Fruit fly (Drosophila melanogaster) whole organism, embryonic: ENCODE results near the gene CG3165.
A peak's percentile ranks its signal among the peaks of the same experiment; 100 is the strongest.

ENCODE experiments used
- ATbp ChIP-seq: fragments of 200-800 bp; sonication (Bioruptor generic); optimal IDR thresholded peaks from 2 replicates; lab custom pipeline; 2017; ENCODE audit warnings: missing biosample characterization, mild to moderate bottlenecking, missing genetic modification characterization, missing genetic modification reagents
- Bgb ChIP-seq: fragments of 200-800 bp; sonication (Bioruptor generic); IDR thresholded peaks from 2 replicates; pipeline ENCODE4 v1.3.6; 2022; ENCODE audit warnings: missing biosample characterization, missing genetic modification characterization; ENCODE audit not compliant: partially characterized antibody
- CG10209 ChIP-seq: fragments of 200-800 bp; sonication (Bioruptor generic); optimal IDR thresholded peaks from 3 replicates; lab custom pipeline; 2017; ENCODE audit warnings: missing biosample characterization, mild to moderate bottlenecking, missing genetic modification characterization, missing genetic modification reagents
- CG10462 ChIP-seq: fragments of 200-800 bp; sonication (Bioruptor generic); optimal IDR thresholded peaks from 2 replicates; lab custom pipeline; 2016; ENCODE audit warnings: missing biosample characterization, missing genetic modification characterization
- CG11504 ChIP-seq: fragments of 200-800 bp; sonication (Bioruptor generic); optimal IDR thresholded peaks from 3 replicates; lab custom pipeline; 2019; ENCODE audit warnings: missing biosample characterization, mild to moderate bottlenecking, missing genetic modification characterization, moderate library complexity
- CG1647 ChIP-seq: fragments of 200-800 bp; sonication (Bioruptor generic); optimal IDR thresholded peaks from 3 replicates; lab custom pipeline; 2016; ENCODE audit warnings: missing biosample characterization, missing genetic modification characterization
- CG16813 ChIP-seq: fragments of 200-800 bp; sonication (Bioruptor generic); IDR thresholded peaks from 3 replicates; pipeline ENCODE4 v1.3.6; 2022; ENCODE audit warnings: missing biosample characterization, missing genetic modification characterization; ENCODE audit not compliant: partially characterized antibody
- CG17361 ChIP-seq: fragments of 200-800 bp; sonication (Bioruptor generic); IDR thresholded peaks from 3 replicates; pipeline ENCODE4 v1.3.6; 2022; ENCODE audit warnings: missing biosample characterization, missing genetic modification characterization
- CG17829 ChIP-seq: fragments of 200-800 bp; optimal IDR thresholded peaks from 2 replicates; lab custom pipeline; 2019; ENCODE audit warnings: missing biosample characterization, mild to moderate bottlenecking, missing genetic modification characterization, moderate library complexity
- CG18262 ChIP-seq: fragments of 200-800 bp; optimal IDR thresholded peaks from 3 replicates; lab custom pipeline; 2019; ENCODE audit warnings: missing biosample characterization, mild to moderate bottlenecking, missing genetic modification characterization, moderate library complexity
- CG2116 ChIP-seq: fragments of 200-800 bp; sonication (Bioruptor generic); optimal IDR thresholded peaks from 3 replicates; lab custom pipeline; 2018; ENCODE audit warnings: missing biosample characterization, mild to moderate bottlenecking, missing genetic modification characterization
- CG2129 ChIP-seq: fragments of 200-800 bp; sonication (Bioruptor generic); IDR thresholded peaks from 2 replicates; pipeline ENCODE4 v1.3.6; 2022; ENCODE audit warnings: missing biosample characterization, missing genetic modification characterization; ENCODE audit not compliant: partially characterized antibody
- CG30020 ChIP-seq: fragments of 200-800 bp; optimal IDR thresholded peaks from 2 replicates; lab custom pipeline; 2019; ENCODE audit warnings: missing biosample characterization, mild to moderate bottlenecking, missing genetic modification characterization, moderate library complexity
- CG31441 ChIP-seq: fragments of 200-800 bp; sonication (Bioruptor generic); IDR thresholded peaks from 2 replicates; pipeline ENCODE4 v1.3.6; 2022; ENCODE audit warnings: missing biosample characterization, missing genetic modification characterization
- CG3163 ChIP-seq: fragments of 200-800 bp; sonication (Bioruptor generic); optimal IDR thresholded peaks from 3 replicates; lab custom pipeline; 2016; ENCODE audit warnings: missing biosample characterization, missing genetic modification characterization
- CG3838 ChIP-seq: fragments of 200-800 bp; sonication (Bioruptor generic); optimal IDR thresholded peaks from 3 replicates; lab custom pipeline; 2016; ENCODE audit warnings: missing biosample characterization, missing genetic modification characterization
- CG4707 ChIP-seq: fragments of 200-800 bp; sonication (Bioruptor generic); optimal IDR thresholded peaks from 2 replicates; lab custom pipeline; 2018; ENCODE audit warnings: missing biosample characterization, mild to moderate bottlenecking, missing genetic modification characterization, moderate library complexity
- CG6654 ChIP-seq: fragments of 200-800 bp; sonication (Bioruptor generic); optimal IDR thresholded peaks from 2 replicates; lab custom pipeline; 2017; ENCODE audit warnings: missing biosample characterization, mild to moderate bottlenecking, missing genetic modification characterization
- CG7786 ChIP-seq: fragments of 200-800 bp; sonication (Bioruptor generic); optimal IDR thresholded peaks from 2 replicates; lab custom pipeline; 2016; ENCODE audit warnings: missing biosample characterization, missing genetic modification characterization
- CG7963 ChIP-seq: fragments of 200-800 bp; sonication (Bioruptor generic); IDR thresholded peaks from 3 replicates; pipeline ENCODE4 v1.3.6; 2022; ENCODE audit warnings: missing biosample characterization, missing genetic modification characterization; ENCODE audit not compliant: partially characterized antibody
- CG8765 ChIP-seq: fragments of 200-800 bp; sonication (Bioruptor generic); IDR thresholded peaks from 2 replicates; pipeline ENCODE4 v1.3.6; 2022; ENCODE audit warnings: missing biosample characterization, missing genetic modification characterization
- CG8924 ChIP-seq: fragments of 200-800 bp; optimal IDR thresholded peaks from 3 replicates; lab custom pipeline; 2019; ENCODE audit warnings: missing biosample characterization, mild to moderate bottlenecking, missing genetic modification characterization, moderate library complexity
- D ChIP-seq, 2 experiments: fragments of 200-800 bp in 1 of 2; fragments of >200 bp in 1 of 2; sonication (Bioruptor generic) in 1 of 2; optimal IDR thresholded peaks; 2 replicates in 1 of 2; 3 replicates in 1 of 2; lab custom pipeline; 2017; ENCODE audit warnings: mild to moderate bottlenecking in 1 of 2, missing biosample characterization in 1 of 2, missing genetic modification characterization in 1 of 2, missing genetic modification reagents in 1 of 2
- Dfd ChIP-seq, 2 experiments: fragments of >200 bp; optimal IDR thresholded peaks; 2 replicates each; lab custom pipeline; 2017; ENCODE audit warnings: missing biosample characterization in 2 of 2, missing genetic modification characterization in 2 of 2
- Dp ChIP-seq: fragments of 200-800 bp; sonication (Bioruptor generic); optimal IDR thresholded peaks from 2 replicates; lab custom pipeline; 2018; ENCODE audit warnings: missing biosample characterization, mild to moderate bottlenecking, missing genetic modification characterization, moderate library complexity
- E2f1 ChIP-seq: fragments of 200-800 bp; sonication (Bioruptor generic); IDR thresholded peaks from 2 replicates; pipeline ENCODE4 v1.3.6; 2022; ENCODE audit warnings: missing biosample characterization, missing genetic modification characterization
- E2f2 ChIP-seq: fragments of 200-800 bp; sonication (Bioruptor generic); IDR thresholded peaks from 2 replicates; pipeline ENCODE4 v1.3.6; 2022; ENCODE audit warnings: missing biosample characterization, missing genetic modification characterization
- ERR ChIP-seq: fragments of 200-800 bp; sonication (Bioruptor generic); optimal IDR thresholded peaks from 2 replicates; lab custom pipeline; 2016; ENCODE audit warnings: missing biosample characterization, missing genetic modification characterization
- GATAe ChIP-seq: fragments of 200-800 bp; sonication (Bioruptor generic); conservative IDR thresholded peaks from 2 replicates; pipeline ENCODE4 v1.3.6; 2022; ENCODE audit warnings: missing biosample characterization, missing genetic modification characterization
- HLH4C ChIP-seq: fragments of 200-800 bp; sonication (Bioruptor generic); IDR thresholded peaks from 3 replicates; pipeline ENCODE4 v1.3.6; 2022; ENCODE audit warnings: missing biosample characterization, missing genetic modification characterization; ENCODE audit not compliant: partially characterized antibody
- MBD-R2 ChIP-seq: fragments of 200-800 bp; sonication (Bioruptor generic); IDR thresholded peaks from 2 replicates; pipeline ENCODE4 v1.3.6; 2022; ENCODE audit warnings: missing biosample characterization, missing genetic modification characterization
- MTF-1 ChIP-seq: fragments of 200-800 bp; sonication (Bioruptor generic); optimal IDR thresholded peaks from 2 replicates; lab custom pipeline; 2018; ENCODE audit warnings: missing biosample characterization, mild to moderate bottlenecking, missing genetic modification characterization, borderline replicate concordance
- NK7.1 ChIP-seq: fragments of 200-800 bp; sonication (Bioruptor generic); optimal IDR thresholded peaks from 3 replicates; lab custom pipeline; 2016; ENCODE audit warnings: missing biosample characterization, missing genetic modification characterization
- Scr ChIP-seq: fragments of 200-800 bp; sonication (Bioruptor generic); IDR thresholded peaks from 2 replicates; pipeline ENCODE4 v1.3.6; 2022; ENCODE audit warnings: missing biosample characterization, missing genetic modification characterization; ENCODE audit not compliant: partially characterized antibody
- bbx ChIP-seq: fragments of 200-800 bp; sonication (Bioruptor generic); IDR thresholded peaks from 2 replicates; pipeline ENCODE4 v1.3.6; 2022; ENCODE audit warnings: missing biosample characterization, missing genetic modification characterization; ENCODE audit not compliant: partially characterized antibody
- corto ChIP-seq: fragments of 200-800 bp; sonication (Bioruptor generic); optimal IDR thresholded peaks from 2 replicates; lab custom pipeline; 2016; ENCODE audit warnings: missing biosample characterization, mild to moderate bottlenecking, missing genetic modification characterization, moderate library complexity
- dmrt11E ChIP-seq: fragments of 200-800 bp; sonication (Bioruptor generic); optimal IDR thresholded peaks from 3 replicates; lab custom pipeline; 2018; ENCODE audit warnings: missing biosample characterization, mild to moderate bottlenecking, missing genetic modification characterization, moderate library complexity
- fd3F ChIP-seq: fragments of 200-800 bp; sonication (Bioruptor generic); optimal IDR thresholded peaks from 2 replicates; lab custom pipeline; 2018; ENCODE audit warnings: missing biosample characterization, mild to moderate bottlenecking, missing genetic modification characterization, moderate library complexity
- ftz-f1 ChIP-seq: fragments of 200-800 bp; sonication (Bioruptor generic); optimal IDR thresholded peaks from 2 replicates; lab custom pipeline; 2016; ENCODE audit warnings: missing biosample characterization, missing genetic modification characterization
- hbn ChIP-seq: fragments of 200-800 bp; sonication (Bioruptor generic); IDR thresholded peaks from 2 replicates; pipeline ENCODE4 v1.3.6; 2022; ENCODE audit warnings: missing biosample characterization, missing genetic modification characterization; ENCODE audit not compliant: partially characterized antibody
- hkb ChIP-seq, 2 experiments: fragments of 200-800 bp in 1 of 2; fragments of >200 bp in 1 of 2; sonication (Bioruptor generic) in 1 of 2; IDR thresholded peaks in 1 of 2; optimal IDR thresholded peaks in 1 of 2; 2 replicates each; pipeline versions ENCODE4 v1.3.6 to Lab custom; 2017 to 2022; ENCODE audit warnings: missing biosample characterization in 1 of 2, missing genetic modification characterization in 1 of 2
- luna ChIP-seq: fragments of 200-800 bp; sonication (Bioruptor generic); optimal IDR thresholded peaks from 2 replicates; lab custom pipeline; 2016; ENCODE audit warnings: missing biosample characterization, missing genetic modification characterization
- mam ChIP-seq: fragments of 200-800 bp; sonication (Bioruptor generic); optimal IDR thresholded peaks from 3 replicates; lab custom pipeline; 2016; ENCODE audit warnings: missing biosample characterization, missing genetic modification characterization
- onecut ChIP-seq: fragments of 200-800 bp; sonication (Bioruptor generic); IDR thresholded peaks from 2 replicates; pipeline ENCODE4 v1.3.6; 2022; ENCODE audit warnings: missing biosample characterization, missing genetic modification characterization
- run ChIP-seq: fragments of 200-800 bp; sonication (Bioruptor generic); optimal IDR thresholded peaks from 3 replicates; lab custom pipeline; 2018; ENCODE audit warnings: missing biosample characterization, mild to moderate bottlenecking, missing genetic modification characterization
- tgo ChIP-seq: fragments of 200-800 bp; sonication (Bioruptor generic); IDR thresholded peaks from 3 replicates; pipeline ENCODE4 v1.3.6; 2022; ENCODE audit warnings: missing biosample characterization, missing genetic modification characterization
- tio ChIP-seq: fragments of 200-800 bp; sonication (Bioruptor generic); optimal IDR thresholded peaks from 2 replicates; lab custom pipeline; 2017; ENCODE audit warnings: missing biosample characterization, missing genetic modification characterization, inconsistent platforms
- zen ChIP-seq: fragments of 200-800 bp; sonication (Bioruptor generic); optimal IDR thresholded peaks from 3 replicates; lab custom pipeline; 2018; ENCODE audit warnings: missing biosample characterization, mild to moderate bottlenecking, missing genetic modification characterization, moderate library complexity

CG3165 gene

dm6 chr2L:2992664-2993174 lies 15.8 kb downstream of the CG3165 start, which contains the start of the genes okr and CG3558 (continued):
- TF ChIP-seq bbx = peak; percentile 78
- TF ChIP-seq CG16813 = peak; percentile 84
- no peak for TF ChIP-seq onecut (GFP tag; lab: Robert Waterston, UW)
- TF ChIP-seq dmrt11E (tag; lab: Kevin White, UChicago) = no peak
- no peak for TF ChIP-seq luna
- peak; percentile 74 for TF ChIP-seq Bgb (GFP tag; lab: Robert Waterston, UW)
- no peak for TF ChIP-seq MTF-1
- no peak for TF ChIP-seq GATAe (GFP tag; lab: Robert Waterston, UW)
- no peak for TF ChIP-seq CG3838 (GFP tag; lab: Kevin White, UChicago)
- no peak for TF ChIP-seq CG6654 (GFP tag; lab: Kevin White, UChicago)
- peak; percentile 78 for TF ChIP-seq HLH4C (GFP tag; lab: Robert Waterston, UW)
- no peak for TF ChIP-seq CG10209 (GFP tag; lab: Kevin White, UChicago)
- TF ChIP-seq CG17361 = no peak
- TF ChIP-seq MBD-R2 (GFP tag; lab: Robert Waterston, UW) = peak; percentile 80
- TF ChIP-seq CG1647 (GFP tag; lab: Kevin White, UChicago) = peak; percentile 19
- no peak for TF ChIP-seq hkb (optimal IDR thresholded peaks at IDR 0.05; lab: Kevin White, UChicago)
- no peak for TF ChIP-seq hkb (GFP tag; IDR thresholded peaks at IDR 0.05; lab: Robert Waterston, UW)
- no peak for TF ChIP-seq tio (GFP tag; lab: Kevin White, UChicago)
- no peak for TF ChIP-seq E2f1 (GFP tag; lab: Robert Waterston, UW)
- peak; percentile 88 for TF ChIP-seq E2f2 (GFP tag; lab: Robert Waterston, UW)
- TF ChIP-seq fd3F (GFP tag; lab: Kevin White, UChicago) = no peak
- peak; percentile 85 for TF ChIP-seq CG2116
- TF ChIP-seq ERR (GFP tag; lab: Kevin White, UChicago) = no peak
- no peak for TF ChIP-seq corto (GFP tag; lab: Kevin White, UChicago)
- TF ChIP-seq hbn (GFP tag; lab: Robert Waterston, UW) = peak; percentile 80
- peak; percentile 1 for TF ChIP-seq CG18262 (tag; lab: Kevin White, UChicago)
- no peak for TF ChIP-seq tgo (GFP tag; lab: Robert Waterston, UW)
- TF ChIP-seq CG7786 (GFP tag; lab: Kevin White, UChicago) = no peak
- no peak for TF ChIP-seq ftz-f1
- TF ChIP-seq CG30020 (tag; lab: Kevin White, UChicago) = peak; percentile 76
- peak; percentile 10 for TF ChIP-seq CG4707 (GFP tag; lab: Kevin White, UChicago)
- no peak for TF ChIP-seq D (optimal IDR thresholded peaks at IDR 0.05; lab: Kevin White, UChicago)
- TF ChIP-seq D (GFP tag; optimal IDR thresholded peaks at IDR 0.05; lab: Kevin White, UChicago) = no peak
- peak; percentile 8 for TF ChIP-seq CG17829 (tag; lab: Kevin White, UChicago)
- TF ChIP-seq CG31441 (GFP tag; lab: Robert Waterston, UW) = no peak
- TF ChIP-seq zen (tag; lab: Kevin White, UChicago) = no peak
- TF ChIP-seq CG8765 (GFP tag; lab: Robert Waterston, UW) = no peak
- TF ChIP-seq CG7963 (GFP tag; lab: Robert Waterston, UW) = peak; percentile 58; the same call in 2 of the 3 replicates
- no peak for TF ChIP-seq CG10462 (GFP tag; lab: Kevin White, UChicago)
- no peak for TF ChIP-seq NK7.1 (GFP tag; lab: Kevin White, UChicago)
- peak; percentile 77 for TF ChIP-seq CG2129 (GFP tag; lab: Robert Waterston, UW)
- TF ChIP-seq CG3163 = no peak
- TF ChIP-seq run (tag; lab: Kevin White, UChicago) = no peak
- peak; percentile 87 for TF ChIP-seq Scr
- TF ChIP-seq CG11504 (tag; lab: Kevin White, UChicago) = no peak
- no peak for TF ChIP-seq Dfd (GFP tag; optimal IDR thresholded peaks at IDR 0.05; lab: Kevin White, UChicago)
- TF ChIP-seq Dp = peak; percentile 86
- no peak for TF ChIP-seq ATbp
- TF ChIP-seq CG8924 = peak; percentile 24
- TF ChIP-seq mam (GFP tag; lab: Kevin White, UChicago) = no peak
